Worm (Caenorhabditis elegans) whole organism, young adult: ENCODE data around the gene tub-1.

Experiments used
- B0336.3 ChIP-seq: fragments of 200-800 bp; sonication (Bioruptor generic); IDR thresholded peaks from 2 replicates; pipeline ENCODE4 v1.3.6; 2022; ENCODE audit warnings: missing genetic modification characterization, missing compliant biosample characterization
- F10E7.11 ChIP-seq: sonication (generic microtip); optimal IDR thresholded peaks from 2 replicates; lab custom pipeline; 2017; ENCODE audit warnings: mild to moderate bottlenecking, missing genetic modification characterization, moderate library complexity, missing compliant biosample characterization
- F22D6.2 ChIP-seq: sonication (generic microtip); optimal IDR thresholded peaks from 2 replicates; lab custom pipeline; 2016; ENCODE audit warnings: mild to moderate bottlenecking, missing genetic modification characterization, missing compliant biosample characterization
- F33H1.4 ChIP-seq: fragments of 200-800 bp; sonication (Bioruptor generic); IDR thresholded peaks from 2 replicates; pipeline ENCODE4 v1.3.6; 2022; ENCODE audit warnings: missing genetic modification reagents, missing genetic modification characterization, missing compliant biosample characterization
- F39B2.1 ChIP-seq: fragments of 200-800 bp; sonication (Bioruptor generic); IDR thresholded peaks from 2 replicates; pipeline ENCODE4 v1.3.6; 2022; ENCODE audit warnings: missing genetic modification reagents, missing genetic modification characterization, missing compliant biosample characterization
- F52B5.7 ChIP-seq: sonication (generic microtip); optimal IDR thresholded peaks from 2 replicates; lab custom pipeline; 2016; ENCODE audit warnings: mild to moderate bottlenecking, missing genetic modification characterization, missing compliant biosample characterization
- T26A5.8 ChIP-seq: sonication (generic microtip); optimal IDR thresholded peaks from 2 replicates; lab custom pipeline; 2016; ENCODE audit warnings: missing genetic modification characterization, missing compliant biosample characterization
- ZK185.1 ChIP-seq: sonication (generic microtip); optimal IDR thresholded peaks from 2 replicates; lab custom pipeline; 2016; ENCODE audit warnings: mild to moderate bottlenecking, missing genetic modification characterization, missing compliant biosample characterization; ENCODE audit not compliant: poor library complexity, severe bottlenecking
- akir-1 ChIP-seq: fragments of 200-800 bp; sonication (Bioruptor generic); optimal IDR thresholded peaks from 2 replicates; lab custom pipeline; 2018; ENCODE audit warnings: mild to moderate bottlenecking, missing genetic modification characterization, moderate library complexity, missing compliant biosample characterization
- attf-5 ChIP-seq: fragments of 200-800 bp; sonication (Bioruptor generic); optimal IDR thresholded peaks from 2 replicates; lab custom pipeline; 2018; ENCODE audit warnings: mild to moderate bottlenecking, missing genetic modification characterization, missing compliant biosample characterization
- ccch-3 ChIP-seq: fragments of 200-800 bp; sonication (Bioruptor generic); optimal IDR thresholded peaks from 2 replicates; lab custom pipeline; 2018; ENCODE audit warnings: mild to moderate bottlenecking, missing genetic modification characterization, missing compliant biosample characterization
- cebp-1 ChIP-seq, 2 experiments: fragments of 200-800 bp in 1 of 2; sonication (Bioruptor generic) in 1 of 2; sonication (generic microtip) in 1 of 2; IDR thresholded peaks in 1 of 2; optimal IDR thresholded peaks in 1 of 2; 2 replicates each; pipeline versions ENCODE4 v1.3.6 to Lab custom; 2017 to 2022; ENCODE audit warnings: missing compliant biosample characterization in 2 of 2, missing genetic modification characterization in 2 of 2, mild to moderate bottlenecking in 1 of 2, missing genetic modification reagents in 1 of 2, moderate library complexity in 1 of 2
- ceh-100 ChIP-seq: fragments of 200-800 bp; sonication (Bioruptor generic); IDR thresholded peaks from 2 replicates; pipeline ENCODE4 v1.3.6; 2022; ENCODE audit warnings: missing genetic modification reagents, missing genetic modification characterization, missing compliant biosample characterization
- ceh-27 ChIP-seq: fragments of 200-800 bp; sonication (Bioruptor generic); optimal IDR thresholded peaks from 2 replicates; lab custom pipeline; 2018; ENCODE audit warnings: mild to moderate bottlenecking, missing genetic modification characterization, moderate library complexity, missing compliant biosample characterization
- ceh-58 ChIP-seq: fragments of 200-800 bp; sonication (Bioruptor generic); IDR thresholded peaks from 2 replicates; pipeline ENCODE4 v1.3.6; 2022; ENCODE audit warnings: missing genetic modification characterization, missing compliant biosample characterization
- ceh-79 ChIP-seq: sonication (generic microtip); optimal IDR thresholded peaks from 2 replicates; lab custom pipeline; 2017; ENCODE audit warnings: mild to moderate bottlenecking, missing genetic modification characterization, missing compliant biosample characterization
- die-1 ChIP-seq: sonication (generic microtip); optimal IDR thresholded peaks from 2 replicates; lab custom pipeline; 2016; ENCODE audit warnings: missing genotype, mild to moderate bottlenecking, missing genetic modification characterization, missing compliant biosample characterization
- dpl-1 ChIP-seq: fragments of 150-350 bp; optimal IDR thresholded peaks from 2 replicates; lab custom pipeline; 2014; ENCODE audit warnings: missing biosample characterization, missing genetic modification reagents, missing genetic modification characterization
- egrh-3 ChIP-seq: fragments of 200-800 bp; sonication (Bioruptor generic); IDR thresholded peaks from 2 replicates; pipeline ENCODE4 v1.3.6; 2022; ENCODE audit warnings: missing genetic modification reagents, missing genetic modification characterization, missing compliant biosample characterization
- fkh-3 ChIP-seq: sonication (generic microtip); optimal IDR thresholded peaks from 2 replicates; lab custom pipeline; 2016; ENCODE audit warnings: mild to moderate bottlenecking, missing genetic modification characterization, missing compliant biosample characterization
- hlh-12 ChIP-seq: sonication (generic microtip); optimal IDR thresholded peaks from 2 replicates; lab custom pipeline; 2016; ENCODE audit warnings: missing genetic modification characterization, missing compliant biosample characterization
- hlh-26 ChIP-seq: fragments of 200-800 bp; sonication (Bioruptor generic); conservative IDR thresholded peaks from 2 replicates; pipeline ENCODE4 v1.3.6; 2022; ENCODE audit warnings: missing genetic modification reagents, missing genetic modification characterization, missing compliant biosample characterization
- hmg-1.2 ChIP-seq: fragments of 200-800 bp; sonication (Bioruptor generic); IDR thresholded peaks from 2 replicates; pipeline ENCODE4 v1.3.6; 2022; ENCODE audit warnings: missing genetic modification reagents, missing genetic modification characterization, missing compliant biosample characterization
- hmg-20 ChIP-seq: fragments of 200-800 bp; sonication (Bioruptor generic); IDR thresholded peaks from 2 replicates; pipeline ENCODE4 v1.3.6; 2022; ENCODE audit warnings: missing genetic modification reagents, missing genetic modification characterization, missing compliant biosample characterization
- hsf-1 ChIP-seq: fragments of 200-800 bp; sonication (Bioruptor generic); IDR thresholded peaks from 2 replicates; pipeline ENCODE4 v1.3.6; 2022; ENCODE audit warnings: missing genetic modification reagents, missing genetic modification characterization, missing compliant biosample characterization
- lin-40 ChIP-seq: sonication (generic microtip); optimal IDR thresholded peaks from 2 replicates; lab custom pipeline; 2016; ENCODE audit warnings: missing genetic modification characterization, mild to moderate bottlenecking, missing compliant biosample characterization, missing genotype, missing genetic modification reagents
- lsl-1 ChIP-seq: fragments of 200-800 bp; sonication (Bioruptor generic); optimal IDR thresholded peaks from 2 replicates; lab custom pipeline; 2018; ENCODE audit warnings: mild to moderate bottlenecking, missing genetic modification characterization, moderate library complexity, missing compliant biosample characterization
- lsy-27 ChIP-seq: sonication (generic microtip); optimal IDR thresholded peaks from 2 replicates; lab custom pipeline; 2017; ENCODE audit warnings: missing genetic modification characterization, mild to moderate bottlenecking, missing compliant biosample characterization, antibody characterized with exemption, missing genotype, borderline replicate concordance; ENCODE audit not compliant: insufficient read depth
- mel-28 ChIP-seq: sonication (generic microtip); optimal IDR thresholded peaks from 2 replicates; lab custom pipeline; 2016; ENCODE audit warnings: borderline replicate concordance, mild to moderate bottlenecking, missing genetic modification characterization, missing compliant biosample characterization
- nfyb-1 ChIP-seq: fragments of 200-800 bp; sonication (Bioruptor generic); IDR thresholded peaks from 2 replicates; pipeline ENCODE4 v1.3.6; 2022; ENCODE audit warnings: missing genetic modification reagents, missing genetic modification characterization, missing compliant biosample characterization
- nhr-80 ChIP-seq: sonication (generic microtip); optimal IDR thresholded peaks from 2 replicates; lab custom pipeline; 2016; ENCODE audit warnings: missing genetic modification characterization, missing compliant biosample characterization
- pbrm-1 ChIP-seq: fragments of 200-800 bp; sonication (Bioruptor generic); IDR thresholded peaks from 2 replicates; pipeline ENCODE4 v1.3.6; 2022; ENCODE audit warnings: missing genetic modification reagents, missing genetic modification characterization, missing compliant biosample characterization
- pha-4 ChIP-seq: fragments of 150-350 bp; sonication (generic microtip); optimal IDR thresholded peaks from 2 replicates; lab custom pipeline; 2014; ENCODE audit warnings: missing biosample characterization, missing genetic modification reagents, missing genetic modification characterization
- rcor-1 ChIP-seq: fragments of 200-800 bp; sonication (Bioruptor generic); IDR thresholded peaks from 2 replicates; pipeline ENCODE4 v1.3.6; 2022; ENCODE audit warnings: missing genetic modification reagents, missing genetic modification characterization, missing compliant biosample characterization
- rec-8 ChIP-seq, 2 experiments: sonication (generic microtip); optimal IDR thresholded peaks; 2 replicates each; lab custom pipeline; 2016; ENCODE audit warnings: mild to moderate bottlenecking in 2 of 2, missing genetic modification characterization in 2 of 2, missing genetic modification reagents in 2 of 2, missing genotype in 2 of 2, missing biosample characterization in 1 of 2, missing compliant biosample characterization in 1 of 2, moderate library complexity in 1 of 2
- snpc-3.4 ChIP-seq: sonication (generic microtip); optimal IDR thresholded peaks from 2 replicates; lab custom pipeline; 2017; ENCODE audit warnings: missing genetic modification characterization, mild to moderate bottlenecking, missing compliant biosample characterization, antibody characterized with exemption, moderate library complexity, missing genotype, missing genetic modification reagents
- sptf-2 ChIP-seq: fragments of 200-800 bp; sonication (Bioruptor generic); optimal IDR thresholded peaks from 2 replicates; lab custom pipeline; 2018; ENCODE audit warnings: mild to moderate bottlenecking, missing genetic modification characterization, missing compliant biosample characterization
- tbp1 ChIP-seq: fragments of 200-800 bp; sonication (Bioruptor generic); optimal IDR thresholded peaks from 2 replicates; lab custom pipeline; 2018; ENCODE audit warnings: mild to moderate bottlenecking, missing genetic modification characterization, missing compliant biosample characterization
- tlf-1 ChIP-seq: fragments of 200-800 bp; sonication (Bioruptor generic); optimal IDR thresholded peaks from 2 replicates; lab custom pipeline; 2018; ENCODE audit warnings: mild to moderate bottlenecking, missing genetic modification characterization, missing compliant biosample characterization
- xnd-1 ChIP-seq: sonication (generic microtip); optimal IDR thresholded peaks from 2 replicates; lab custom pipeline; 2016; ENCODE audit warnings: missing genotype, missing genetic modification reagents, missing genetic modification characterization, missing compliant biosample characterization
- zim-3 ChIP-seq: sonication (generic microtip); optimal IDR thresholded peaks from 2 replicates; lab custom pipeline; 2017; ENCODE audit warnings: mild to moderate bottlenecking, missing genetic modification characterization, moderate library complexity, missing compliant biosample characterization
- ztf-22 ChIP-seq: fragments of 200-800 bp; sonication (Bioruptor generic); optimal IDR thresholded peaks from 2 replicates; lab custom pipeline; 2018; ENCODE audit warnings: mild to moderate bottlenecking, missing genetic modification characterization, moderate library complexity, missing compliant biosample characterization
- ztf-25 ChIP-seq: fragments of 200-800 bp; sonication (Bioruptor generic); IDR thresholded peaks from 2 replicates; pipeline ENCODE4 v1.3.6; 2022; ENCODE audit warnings: missing genetic modification reagents, missing genetic modification characterization, missing compliant biosample characterization
- ztf-26 ChIP-seq: sonication (generic microtip); optimal IDR thresholded peaks from 2 replicates; lab custom pipeline; 2017; ENCODE audit warnings: missing genetic modification characterization, missing compliant biosample characterization
- ztf-3 ChIP-seq: fragments of 200-800 bp; sonication (Bioruptor generic); optimal IDR thresholded peaks from 2 replicates; lab custom pipeline; 2018; ENCODE audit warnings: mild to moderate bottlenecking, missing genetic modification characterization, missing compliant biosample characterization

The tub-1 gene

ce11 chrII:8112063-8112462 is 44.7 kb downstream of the tub-1 start, which contains the start of gene lron-4:
Gene lron-4 (minus strand): TSS chrII:8112163.
- TF ChIP-seq ztf-25 (no peak), hlh-12 (no peak), F33H1.4 (GFP tag; lab: Robert Waterston, UW) (no peak), tbp1 (GFP tag; lab: Kevin White, UChicago) (no peak), ceh-27 (GFP tag; lab: Kevin White, UChicago) (no peak), zim-3 (tag; lab: Kevin White, UChicago) (no peak), pha-4 (no peak), F52B5.7 (no peak), egrh-3 (no peak)
- TF ChIP-seq, all 124 proteins: peak for 0

ce11 chrII:8106921-8107695 is 49.6 kb downstream of the tub-1 start, which contains the start of the genes chst-1 and C41C4.9:
Gene chst-1 (minus strand): TSS chrII:8106971.
Gene C41C4.9 (plus strand): TSS chrII:8107645.
- TF ChIP-seq B0336.3 (GFP tag; lab: Robert Waterston, UW) (no peak; the same call in 1 of the 2 replicates), ztf-26 (tag; lab: Kevin White, UChicago) (peak; percentile 88), rcor-1 (GFP tag; lab: Robert Waterston, UW) (peak; percentile 75), ztf-3 (peak; percentile 36), attf-5 (GFP tag; lab: Kevin White, UChicago) (peak; percentile 82), hmg-20 (GFP tag; lab: Robert Waterston, UW) (peak; percentile 75), snpc-3.4 (peak; percentile 76), F39B2.1 (peak; percentile 58; the same call in 1 of the 2 replicates), cebp-1 (GFP tag; IDR thresholded peaks at IDR 0.05; lab: Robert Waterston, UW) (peak; percentile 23; the same call in 1 of the 2 replicates), cebp-1 (tag; optimal IDR thresholded peaks at IDR 0.05; lab: Kevin White, UChicago) (no peak), tlf-1 (GFP tag; lab: Kevin White, UChicago) (peak; percentile 64), die-1 (tag; lab: Kevin White, UChicago) (peak; percentile 96), F22D6.2 (tag; lab: Kevin White, UChicago) (peak; percentile 74), xnd-1 (tag; lab: Kevin White, UChicago) (no peak), hmg-1.2 (GFP tag; lab: Robert Waterston, UW) (peak; percentile 69), ztf-25 (peak; percentile 96), ceh-58 (no peak), pha-4 (no peak), dpl-1 (GFP tag; lab: Kevin White, UChicago) (no peak), ccch-3 (GFP tag; lab: Kevin White, UChicago) (no peak), nfyb-1 (GFP tag; lab: Robert Waterston, UW) (peak; percentile 91), ceh-100 (GFP tag; lab: Robert Waterston, UW) (peak; percentile 75), lsy-27 (tag; lab: Kevin White, UChicago) (peak; percentile 8), hsf-1 (GFP tag; lab: Robert Waterston, UW) (peak; percentile 33; the same call in 1 of the 2 replicates), lin-40 (no peak), lsl-1 (GFP tag; lab: Kevin White, UChicago) (no peak), ztf-22 (GFP tag; lab: Kevin White, UChicago) (peak; percentile 91), F10E7.11 (tag; lab: Kevin White, UChicago) (peak; percentile 88), nhr-80 (peak; percentile 75), T26A5.8 (tag; lab: Kevin White, UChicago) (peak; percentile 96), rec-8 (tag; optimal IDR thresholded peaks at IDR 0.05; lab: Kevin White, UChicago) (peak; percentile 85 to 97), sptf-2 (GFP tag; lab: Kevin White, UChicago) (peak; percentile 94), ceh-79 (tag; lab: Kevin White, UChicago) (peak; percentile 92), pbrm-1 (GFP tag; lab: Robert Waterston, UW) (no peak; the same call in 1 of the 2 replicates), fkh-3 (tag; lab: Kevin White, UChicago) (peak; percentile 84), ZK185.1 (tag; lab: Kevin White, UChicago) (peak; percentile 80), mel-28 (tag; lab: Kevin White, UChicago) (no peak), akir-1 (peak; percentile 77), hlh-26 (no peak)
